Fruit fly (Drosophila melanogaster): Measurements from ENCODE around the gene CG31337.

CG31337 gene

dm6 chr3R:13545300-13545699, at the start of gene CG31337:
Gene CG31337, minus strand, starts transcription at chr3R:13545400.
- peak; percentile 61 for TF ChIP-seq svp (GFP tag)
- TF ChIP-seq CG34406 (GFP tag; optimal IDR thresholded peaks at IDR 0.05) = no peak

dm6 chr3R:13592557-13592956, 47.4 kb upstream of the CG31337 start, which contains the start of gene CG14369:
Gene CG14369, minus strand, starts transcription at chr3R:13592657.
- no peak for TF ChIP-seq CG10631 (GFP tag; optimal IDR thresholded peaks at IDR 0.05)
- TF ChIP-seq eg (GFP tag; IDR thresholded peaks at IDR 0.05) = no peak
- no peak for TF ChIP-seq CG11294 (GFP tag; IDR thresholded peaks at IDR 0.05)
- no peak for TF ChIP-seq fd85E (GFP tag; optimal IDR thresholded peaks at IDR 0.05)
- no peak for TF ChIP-seq CG8632 (GFP tag; optimal IDR thresholded peaks at IDR 0.05)
- TF ChIP-seq fd59A (GFP tag; optimal IDR thresholded peaks at IDR 0.05) = no peak
- no peak for TF ChIP-seq dsx (GFP tag; optimal IDR thresholded peaks at IDR 0.05; ENCODE audit: poor library complexity, severe bottlenecking)
- TF ChIP-seq Met (GFP tag; optimal IDR thresholded peaks at IDR 0.05) = no peak
- TF ChIP-seq CG7368 (GFP tag; optimal IDR thresholded peaks at IDR 0.05) = no peak
- no peak for TF ChIP-seq Lpt (GFP tag; optimal IDR thresholded peaks at IDR 0.05)
- TF ChIP-seq CG6808 (GFP tag; optimal IDR thresholded peaks at IDR 0.05) = no peak
- no peak for TF ChIP-seq net (GFP tag; optimal IDR thresholded peaks at IDR 0.05)
- TF ChIP-seq acj6 (GFP tag; optimal IDR thresholded peaks at IDR 0.05) = no peak
- TF ChIP-seq CG1621 (tag; optimal IDR thresholded peaks at IDR 0.05) = no peak
- TF ChIP-seq CG6276 (GFP tag; optimal IDR thresholded peaks at IDR 0.05) = no peak
- no peak for TF ChIP-seq Ets96B (tag; optimal IDR thresholded peaks at IDR 0.05)
- no peak for TF ChIP-seq Ets21C (GFP tag; optimal IDR thresholded peaks at IDR 0.05)
- TF ChIP-seq dac (GFP tag; optimal IDR thresholded peaks at IDR 0.05) = no peak
- TF ChIP-seq Smox (GFP tag; optimal IDR thresholded peaks at IDR 0.05) = no peak

- TF ChIP-seq OdsH (GFP tag; optimal IDR thresholded peaks at IDR 0.05) (no peak), CG6276 (GFP tag; optimal IDR thresholded peaks at IDR 0.05) (no peak), Hr38 (GFP tag; optimal IDR thresholded peaks at IDR 0.05) (no peak), CG10631 (GFP tag; optimal IDR thresholded peaks at IDR 0.05) (no peak), Eip78C (GFP tag) (no peak), Blimp-1 (GFP tag; optimal IDR thresholded peaks at IDR 0.05) (no peak), Ets21C (GFP tag; optimal IDR thresholded peaks at IDR 0.05) (no peak), cyc (GFP tag; optimal IDR thresholded peaks at IDR 0.05) (no peak), dac (GFP tag; optimal IDR thresholded peaks at IDR 0.05) (no peak)
Measured at dm6 chr3R:13587697-13588096, 42.5 kb upstream of the CG31337 start, which contains the start of gene CG14370. Gene CG14370, plus strand, starts transcription at chr3R:13587997.

dm6 chr3R:13553875-13554399, 8.7 kb upstream of the CG31337 start:
- TF ChIP-seq fkh (GFP tag; optimal IDR thresholded peaks at IDR 0.05) = no peak
- TF ChIP-seq CG10669 (GFP tag; optimal IDR thresholded peaks at IDR 0.05) = no peak
- no peak for TF ChIP-seq Sox15 (GFP tag; optimal IDR thresholded peaks at IDR 0.05)
- no peak for TF ChIP-seq Smox (GFP tag; optimal IDR thresholded peaks at IDR 0.05)
- TF ChIP-seq Eip78C (GFP tag) = no peak
- TF ChIP-seq dsx (GFP tag; optimal IDR thresholded peaks at IDR 0.05; ENCODE audit: poor library complexity, severe bottlenecking) = no peak
- TF ChIP-seq CG15336 (GFP tag; IDR thresholded peaks at IDR 0.05) = no peak
- no peak for TF ChIP-seq Eip75B (GFP tag; optimal IDR thresholded peaks at IDR 0.05)
- TF ChIP-seq Sox102F (GFP tag; optimal IDR thresholded peaks at IDR 0.05) = no peak
- no peak for TF ChIP-seq cyc (GFP tag; optimal IDR thresholded peaks at IDR 0.05)
- TF ChIP-seq Hr4 (GFP tag; optimal IDR thresholded peaks at IDR 0.05) = no peak
- TF ChIP-seq CG16779 (tag; optimal IDR thresholded peaks at IDR 0.05) = no peak
- TF ChIP-seq CG3919 (GFP tag; optimal IDR thresholded peaks at IDR 0.05) = no peak
- TF ChIP-seq spab (GFP tag; optimal IDR thresholded peaks at IDR 0.05) = no peak

All from whole organism, prepupa.